Worm (Caenorhabditis elegans) whole organism, mixed stage, embryonic: ENCODE data around the gene Y66D12A.6.
A peak's percentile ranks its signal among the peaks of the same experiment; 100 is the strongest.

ENCODE experiments used
- M03D4.4 ChIP-seq: sonication (generic microtip); optimal IDR thresholded peaks from 2 replicates; lab custom pipeline; 2017; ENCODE audit warnings: mild to moderate bottlenecking, missing genetic modification characterization, missing compliant biosample characterization
- bed-3 ChIP-seq: fragments of 200-800 bp; sonication (Bioruptor generic); optimal IDR thresholded peaks from 3 replicates; lab custom pipeline; 2018; ENCODE audit warnings: mild to moderate bottlenecking, missing genetic modification characterization, moderate library complexity, missing compliant biosample characterization
- blmp-1 ChIP-seq: fragments of 150-350 bp; optimal IDR thresholded peaks from 2 replicates; lab custom pipeline; 2014; ENCODE audit warnings: missing biosample characterization, missing genetic modification characterization
- ceh-39 ChIP-seq: fragments of 150-350 bp; optimal IDR thresholded peaks from 2 replicates; lab custom pipeline; 2014; ENCODE audit warnings: missing biosample characterization, missing genetic modification characterization
- ceh-83 ChIP-seq: fragments of 200-800 bp; sonication (Bioruptor generic); optimal IDR thresholded peaks from 2 replicates; lab custom pipeline; 2018; ENCODE audit warnings: mild to moderate bottlenecking, missing genetic modification characterization, missing compliant biosample characterization
- ces-1 ChIP-seq: fragments of 150-350 bp; optimal IDR thresholded peaks from 2 replicates; lab custom pipeline; 2014; ENCODE audit warnings: missing biosample characterization, missing genetic modification reagents, missing genetic modification characterization
- cnd-1 ChIP-seq: fragments of 200-800 bp; sonication (Bioruptor generic); optimal IDR thresholded peaks from 2 replicates; lab custom pipeline; 2018; ENCODE audit warnings: mild to moderate bottlenecking, missing genetic modification characterization, missing compliant biosample characterization
- drap-1 ChIP-seq: fragments of 200-800 bp; sonication (Bioruptor generic); optimal IDR thresholded peaks from 3 replicates; lab custom pipeline; 2018; ENCODE audit warnings: mild to moderate bottlenecking, missing genetic modification characterization, missing compliant biosample characterization
- elt-1 ChIP-seq: sonication (generic microtip); optimal IDR thresholded peaks from 2 replicates; lab custom pipeline; 2017; ENCODE audit warnings: missing genetic modification characterization, mild to moderate bottlenecking, missing compliant biosample characterization, antibody characterized with exemption, moderate library complexity, borderline replicate concordance; ENCODE audit not compliant: insufficient read depth
- elt-3 ChIP-seq: fragments of 150-350 bp; optimal IDR thresholded peaks from 2 replicates; lab custom pipeline; 2014; ENCODE audit warnings: missing biosample characterization, missing genetic modification characterization
- flh-1 ChIP-seq: fragments of 200-800 bp; sonication (Bioruptor generic); optimal IDR thresholded peaks from 2 replicates; lab custom pipeline; 2018; ENCODE audit warnings: mild to moderate bottlenecking, missing genetic modification characterization, moderate library complexity, missing compliant biosample characterization
- ham-2 ChIP-seq: fragments of 200-800 bp; sonication (Bioruptor generic); optimal IDR thresholded peaks from 2 replicates; lab custom pipeline; 2018; ENCODE audit warnings: mild to moderate bottlenecking, missing genetic modification characterization, missing compliant biosample characterization
- lin-13 ChIP-seq: fragments of 150-350 bp; optimal IDR thresholded peaks from 2 replicates; lab custom pipeline; 2014; ENCODE audit warnings: missing biosample characterization, missing genetic modification characterization
- lin-32 ChIP-seq: fragments of 200-800 bp; sonication (Bioruptor generic); optimal IDR thresholded peaks from 2 replicates; lab custom pipeline; 2018; ENCODE audit warnings: mild to moderate bottlenecking, missing genetic modification characterization, missing compliant biosample characterization
- lsy-2 ChIP-seq: fragments of 150-350 bp; optimal IDR thresholded peaks from 2 replicates; lab custom pipeline; 2014; ENCODE audit warnings: missing biosample characterization, missing genetic modification characterization
- mab-5 ChIP-seq: fragments of 150-350 bp; optimal IDR thresholded peaks from 2 replicates; lab custom pipeline; 2014; ENCODE audit warnings: missing biosample characterization, missing genetic modification characterization
- mep-1 ChIP-seq: fragments of 150-350 bp; optimal IDR thresholded peaks from 2 replicates; lab custom pipeline; 2017; ENCODE audit warnings: missing biosample characterization, missing genetic modification reagents, missing genetic modification characterization, inconsistent platforms
- mls-2 ChIP-seq: sonication (generic microtip); optimal IDR thresholded peaks from 2 replicates; lab custom pipeline; 2016; ENCODE audit warnings: mild to moderate bottlenecking, missing genetic modification characterization, moderate library complexity, missing compliant biosample characterization
- nhr-12 ChIP-seq: fragments of 150-350 bp; optimal IDR thresholded peaks from 2 replicates; lab custom pipeline; 2014; ENCODE audit warnings: missing biosample characterization, missing genetic modification characterization
- nhr-2 ChIP-seq: fragments of 150-350 bp; optimal IDR thresholded peaks from 2 replicates; lab custom pipeline; 2014; ENCODE audit warnings: missing biosample characterization, missing genetic modification characterization
- nhr-237 ChIP-seq: fragments of 150-350 bp; optimal IDR thresholded peaks from 2 replicates; lab custom pipeline; 2014; ENCODE audit warnings: missing biosample characterization, missing genetic modification characterization
- nhr-28 ChIP-seq: fragments of 150-350 bp; optimal IDR thresholded peaks from 2 replicates; lab custom pipeline; 2014; ENCODE audit warnings: missing biosample characterization, missing genetic modification characterization
- nhr-76 ChIP-seq: sonication (generic microtip); optimal IDR thresholded peaks from 2 replicates; lab custom pipeline; 2017; ENCODE audit warnings: missing biosample characterization, missing genetic modification characterization
- pha-4 ChIP-seq: fragments of 150-350 bp; optimal IDR thresholded peaks from 2 replicates; lab custom pipeline; 2018; ENCODE audit warnings: missing biosample characterization, missing genetic modification reagents, missing genetic modification characterization
- sem-2 ChIP-seq: fragments of 200-800 bp; sonication (Bioruptor generic); optimal IDR thresholded peaks from 2 replicates; lab custom pipeline; 2018; ENCODE audit warnings: mild to moderate bottlenecking, missing genetic modification characterization, missing compliant biosample characterization
- snpc-4 ChIP-seq: fragments of 150-350 bp; optimal IDR thresholded peaks from 2 replicates; lab custom pipeline; 2014; ENCODE audit warnings: missing biosample characterization, missing genetic modification characterization
- tbx-8 ChIP-seq: fragments of 200-800 bp; sonication (Bioruptor generic); optimal IDR thresholded peaks from 2 replicates; lab custom pipeline; 2018; ENCODE audit warnings: mild to moderate bottlenecking, missing genetic modification characterization, moderate library complexity, missing compliant biosample characterization
- unc-120 ChIP-seq: sonication (generic microtip); optimal IDR thresholded peaks from 2 replicates; lab custom pipeline; 2017; ENCODE audit warnings: missing genetic modification characterization, missing compliant biosample characterization; ENCODE audit not compliant: poor library complexity, severe bottlenecking
- unc-39 ChIP-seq: fragments of 150-350 bp; optimal IDR thresholded peaks from 2 replicates; lab custom pipeline; 2014; ENCODE audit warnings: missing biosample characterization, missing genetic modification characterization
- unc-62 ChIP-seq: fragments of 150-350 bp; optimal IDR thresholded peaks from 2 replicates; lab custom pipeline; 2014; ENCODE audit warnings: missing biosample characterization, missing genetic modification reagents, missing genetic modification characterization
- zip-8 ChIP-seq: fragments of 150-350 bp; optimal IDR thresholded peaks from 2 replicates; lab custom pipeline; 2014; ENCODE audit warnings: missing biosample characterization, missing genetic modification characterization
- ztf-11 ChIP-seq: fragments of 150-350 bp; optimal IDR thresholded peaks from 2 replicates; lab custom pipeline; 2014; ENCODE audit warnings: missing biosample characterization, missing genetic modification characterization

The Y66D12A.6 gene

DNA sequence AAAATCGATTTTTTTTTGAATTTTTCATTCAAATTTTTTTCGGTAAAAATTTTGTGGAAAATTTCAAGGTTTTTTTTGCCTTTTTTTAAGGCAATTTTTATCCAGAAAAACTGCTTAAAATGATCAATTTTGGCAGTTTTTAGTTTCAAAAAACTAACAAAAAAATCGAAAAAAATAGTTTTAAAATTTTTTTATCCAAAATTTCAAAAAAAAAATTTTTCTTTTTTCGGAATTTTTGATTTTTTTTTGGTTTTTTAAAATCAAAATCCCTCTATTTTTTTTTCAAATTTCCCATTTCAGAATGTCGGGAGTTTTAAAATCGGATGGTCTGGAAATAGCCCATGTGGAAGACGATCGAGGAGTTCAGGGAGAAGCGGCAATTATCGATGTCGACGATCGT is 7.3 kb downstream of the Y66D12A.6 start, which contains the start of gene Y66D12A.8:
Gene Y66D12A.8, plus strand, starts transcription at position 301 of the 400 bp plus-strand sequence.
- TF ChIP-seq sem-2 (GFP tag; lab: Kevin White, UChicago) (no peak), drap-1 (no peak), unc-120 (tag; lab: Kevin White, UChicago) (no peak), ham-2 (GFP tag; lab: Kevin White, UChicago) (no peak), ceh-83 (no peak), elt-3 (tag; lab: Kevin White, UChicago) (no peak), nhr-237 (no peak), snpc-4 (no peak), zip-8 (tag; lab: Kevin White, UChicago) (no peak), unc-62 (GFP tag; lab: Kevin White, UChicago) (no peak)

DNA sequence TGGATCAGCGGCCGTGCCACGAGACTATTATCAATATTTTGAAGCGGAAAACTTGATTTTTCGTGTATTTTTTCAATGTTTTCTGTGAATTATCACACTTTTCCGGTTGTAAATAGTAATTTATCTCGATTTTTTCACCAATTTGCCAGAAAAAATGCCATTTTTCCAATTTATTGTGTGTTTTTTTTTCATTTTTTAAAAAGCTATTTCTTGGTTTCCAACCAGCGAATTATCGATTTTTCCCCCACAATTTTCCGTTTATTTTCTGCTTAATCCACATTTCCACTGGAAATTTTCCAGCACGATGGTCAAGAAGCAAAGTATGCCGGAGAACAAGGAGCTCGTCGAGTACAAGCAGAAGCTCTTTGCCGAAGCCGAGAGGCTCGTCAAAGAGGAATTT is 13.4 kb downstream of the Y66D12A.6 start, which contains the start of gene psme-3:
Gene psme-3, plus strand, starts transcription at position 301 of the 400 bp plus-strand sequence.
- TF ChIP-seq pha-4 (tag; lab: Kevin White, UChicago) (no peak), ceh-39 (no peak), drap-1 (no peak), elt-1 (tag; lab: Kevin White, UChicago) (no peak), mep-1 (tag; lab: Kevin White, UChicago) (no peak), sem-2 (GFP tag; lab: Kevin White, UChicago) (no peak), lsy-2 (tag; lab: Kevin White, UChicago) (no peak), unc-39 (tag; lab: Kevin White, UChicago) (no peak), ces-1 (GFP tag; lab: Kevin White, UChicago) (no peak), unc-120 (tag; lab: Kevin White, UChicago) (no peak), elt-3 (tag; lab: Kevin White, UChicago) (no peak)

DNA sequence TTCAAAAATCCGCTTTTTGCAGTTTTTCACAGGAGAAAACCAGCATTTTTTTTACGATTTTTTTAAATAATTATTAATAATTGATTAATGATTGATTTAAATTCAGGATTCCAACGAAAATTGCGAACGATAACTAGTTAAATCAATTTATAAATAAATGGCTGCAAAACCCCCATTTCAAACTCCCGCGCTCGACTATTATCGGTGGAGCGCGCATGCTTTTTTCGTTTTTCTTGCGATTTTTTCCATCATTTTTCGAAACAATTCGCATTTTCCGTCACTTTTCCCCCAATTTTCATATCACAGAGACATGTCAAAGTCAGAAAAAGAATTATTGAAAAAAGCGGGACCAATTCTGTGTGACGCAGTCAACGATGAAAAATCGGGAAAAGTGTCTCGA is 15.6 kb downstream of the Y66D12A.6 start, which contains the start of gene Y66D12A.10:
Gene Y66D12A.10, plus strand, starts transcription at position 273 of the 400 bp plus-strand sequence.
- TF ChIP-seq ceh-83 (no peak), bed-3 (GFP tag; lab: Kevin White, UChicago) (no peak), tbx-8 (GFP tag; lab: Kevin White, UChicago) (no peak), flh-1 (no peak), ceh-39 (peak; percentile 7), unc-62 (GFP tag; lab: Kevin White, UChicago) (no peak), nhr-12 (no peak), nhr-237 (peak; percentile 22), lsy-2 (tag; lab: Kevin White, UChicago) (peak; percentile 13), mep-1 (tag; lab: Kevin White, UChicago) (peak; percentile 51), cnd-1 (tag; lab: Kevin White, UChicago) (no peak), ces-1 (GFP tag; lab: Kevin White, UChicago) (peak; percentile 41)

DNA sequence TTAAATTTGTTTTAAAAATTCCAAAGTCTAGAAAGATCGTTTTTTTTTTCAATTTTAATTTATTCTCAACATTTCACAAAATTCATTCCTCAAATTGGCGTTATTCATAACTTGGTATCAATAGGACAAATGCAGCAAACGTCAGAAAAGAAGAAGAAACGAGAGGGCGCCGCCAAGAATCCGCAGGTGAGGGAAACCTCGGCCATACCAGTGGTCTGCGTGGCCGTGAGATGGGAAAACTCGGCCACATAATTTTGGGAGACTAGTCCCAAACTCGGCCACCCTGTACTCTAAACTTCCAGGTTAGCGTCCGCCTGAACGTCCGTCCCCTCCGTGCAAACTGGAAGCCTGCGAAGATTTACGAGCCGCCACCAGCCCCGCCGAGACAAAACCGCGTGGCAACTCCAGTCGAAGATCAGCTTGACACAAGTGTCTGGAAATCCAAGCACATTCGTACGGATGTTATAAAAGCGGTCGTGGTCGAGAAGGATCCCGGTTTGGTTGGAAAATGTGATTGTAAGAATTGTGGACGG is 17.7 kb downstream of the Y66D12A.6 start, which contains the start of gene Y66D12A.11:
Gene Y66D12A.11, plus strand, starts transcription at position 51 of the 533 bp plus-strand sequence.
- TF ChIP-seq mab-5, result no peak
- no peak for TF ChIP-seq mls-2 (tag; lab: Kevin White, UChicago)

DNA sequence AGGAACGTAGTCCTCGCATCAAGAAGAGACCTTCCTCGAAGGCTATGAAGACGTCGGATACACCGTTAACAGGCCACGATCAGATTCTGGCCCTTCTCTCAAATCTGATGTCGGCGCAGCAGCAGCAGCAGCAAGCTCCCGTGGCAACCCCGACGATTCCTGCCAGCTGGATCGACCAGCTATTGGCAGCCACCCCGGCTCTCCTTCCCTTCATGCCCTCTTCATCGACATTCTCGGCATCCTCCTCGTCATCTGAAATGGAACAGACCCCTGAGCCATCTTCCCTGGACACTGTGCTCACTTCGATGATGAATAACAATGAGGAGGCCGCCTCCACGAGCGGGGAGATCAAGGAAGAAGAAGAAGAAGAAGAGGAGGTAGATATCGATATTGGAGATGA is 19.6 kb downstream of the Y66D12A.6 start:
- no peak for TF ChIP-seq pha-4 (tag; lab: Kevin White, UChicago)
- no peak for TF ChIP-seq lin-13 (tag; lab: Kevin White, UChicago)
- TF ChIP-seq zip-8 (tag; lab: Kevin White, UChicago), result no peak
- TF ChIP-seq ztf-11 (tag; lab: Kevin White, UChicago), result no peak
- TF ChIP-seq sem-2 (GFP tag; lab: Kevin White, UChicago), result no peak
- TF ChIP-seq nhr-28, result no peak
- TF ChIP-seq bed-3 (GFP tag; lab: Kevin White, UChicago), result no peak
- TF ChIP-seq elt-1 (tag; lab: Kevin White, UChicago), result no peak

DNA sequence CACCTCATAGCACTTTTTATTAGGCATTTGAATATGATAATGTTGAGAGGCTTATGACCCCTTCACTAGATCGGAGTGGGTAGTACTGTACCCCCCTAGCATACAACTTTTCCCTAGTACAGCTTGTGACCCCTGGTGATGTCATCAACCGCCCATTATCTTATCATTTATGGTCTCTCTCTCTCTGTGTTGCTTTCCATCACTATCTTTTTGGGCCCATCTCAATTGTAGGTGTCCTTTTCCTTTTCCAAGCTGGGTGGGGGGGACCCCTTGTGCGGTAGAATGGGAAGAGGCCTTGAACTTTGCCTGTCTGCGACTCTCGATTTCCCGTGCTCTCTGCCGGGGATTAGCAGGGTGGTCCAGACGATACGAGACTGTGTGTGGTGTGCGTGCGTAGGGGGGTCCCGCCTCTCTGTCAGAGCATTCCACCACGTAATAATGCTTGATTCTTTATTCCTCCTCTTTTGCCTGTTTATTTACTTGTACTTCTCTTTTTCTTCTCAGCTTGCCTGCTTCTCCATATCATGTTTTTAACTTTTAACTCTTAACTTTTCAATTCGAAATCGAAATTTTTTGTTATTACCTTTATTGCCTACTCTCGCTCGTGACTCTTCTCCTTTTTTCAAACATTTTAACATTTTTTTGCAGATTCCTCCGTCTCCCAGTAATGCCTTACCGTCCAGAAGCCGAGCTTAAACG is 20.5 kb downstream of the Y66D12A.6 start, which contains the start of gene ztf-29:
Gene ztf-29, plus strand, starts transcription at position 649 of the 699 bp plus-strand sequence.
- TF ChIP-seq ceh-39 (no peak), blmp-1 (tag; lab: Kevin White, UChicago) (no peak), mep-1 (tag; lab: Kevin White, UChicago) (no peak), drap-1 (no peak), nhr-76 (no peak), pha-4 (tag; lab: Kevin White, UChicago) (no peak), nhr-12 (no peak), ham-2 (GFP tag; lab: Kevin White, UChicago) (peak; percentile 49), unc-120 (tag; lab: Kevin White, UChicago) (no peak), lin-13 (tag; lab: Kevin White, UChicago) (no peak), tbx-8 (GFP tag; lab: Kevin White, UChicago) (no peak), elt-3 (tag; lab: Kevin White, UChicago) (no peak), flh-1 (no peak), lsy-2 (tag; lab: Kevin White, UChicago) (no peak), nhr-2 (tag; lab: Kevin White, UChicago) (no peak), lin-32 (GFP tag; lab: Kevin White, UChicago) (no peak), M03D4.4 (tag; lab: Kevin White, UChicago) (no peak), ceh-83 (no peak), cnd-1 (tag; lab: Kevin White, UChicago) (no peak), mab-5 (no peak), snpc-4 (no peak), unc-39 (tag; lab: Kevin White, UChicago) (no peak), mls-2 (tag; lab: Kevin White, UChicago) (no peak), elt-1 (tag; lab: Kevin White, UChicago) (peak; percentile 70), sem-2 (GFP tag; lab: Kevin White, UChicago) (peak; percentile 28)
- TF ChIP-seq, all 35 proteins: peak for 3
